Worm (Caenorhabditis elegans) whole organism, L4/young adult: ENCODE data around the gene F47F2.3.

Experiments
- W03F9.2 ChIP-seq: fragments of 150-350 bp; optimal IDR thresholded peaks from 2 replicates; lab custom pipeline; 2014; ENCODE audit warnings: missing biosample characterization, missing genetic modification characterization
- dao-5 ChIP-seq: sonication (generic microtip); optimal IDR thresholded peaks from 2 replicates; lab custom pipeline; 2016; ENCODE audit warnings: missing genotype, missing genetic modification characterization, moderate library complexity, missing compliant biosample characterization
- him-1 ChIP-seq: sonication (generic microtip); optimal IDR thresholded peaks from 2 replicates; lab custom pipeline; 2016; ENCODE audit warnings: missing genotype, missing genetic modification reagents, missing genetic modification characterization, missing compliant biosample characterization

ce11 chrX:3915748-3916147 lies 20.3 kb upstream of the F47F2.3 start, which contains the start of gene idpp-9:
- TF ChIP-seq dao-5 (tag; lab: Kevin White, UChicago) (no peak), him-1 (no peak), W03F9.2 (tag; lab: Kevin White, UChicago) (no peak)
